Worm (Caenorhabditis elegans) whole organism, late embryonic: ENCODE data around the gene srx-113.

ENCODE experiments used
- C08G9.2 ChIP-seq: sonication (generic microtip); optimal IDR thresholded peaks from 2 replicates; lab custom pipeline; 2016; ENCODE audit warnings: mild to moderate bottlenecking, missing genetic modification characterization, moderate library complexity, missing compliant biosample characterization
- C38D4.7 ChIP-seq: fragments of 200-800 bp; sonication (Bioruptor generic); optimal IDR thresholded peaks from 2 replicates; lab custom pipeline; 2018; ENCODE audit warnings: mild to moderate bottlenecking, missing genetic modification characterization, moderate library complexity, missing compliant biosample characterization
- K09A11.1 ChIP-seq: sonication (generic microtip); optimal IDR thresholded peaks from 2 replicates; lab custom pipeline; 2017; ENCODE audit warnings: antibody characterized with exemption, mild to moderate bottlenecking, missing genetic modification characterization, missing compliant biosample characterization; ENCODE audit not compliant: insufficient read depth
- T23F11.4 ChIP-seq: fragments of 200-800 bp; sonication (Bioruptor generic); optimal IDR thresholded peaks from 2 replicates; lab custom pipeline; 2018; ENCODE audit warnings: mild to moderate bottlenecking, missing genetic modification characterization, missing compliant biosample characterization
- ama-1 ChIP-seq: fragments of 150-350 bp; optimal IDR thresholded peaks from 2 replicates; lab custom pipeline; 2014
- ceh-14 ChIP-seq: sonication (generic microtip); optimal IDR thresholded peaks from 2 replicates; lab custom pipeline; 2016; ENCODE audit warnings: missing genotype, missing genetic modification characterization, missing compliant biosample characterization
- ceh-18 ChIP-seq: sonication (generic microtip); optimal IDR thresholded peaks from 2 replicates; lab custom pipeline; 2016; ENCODE audit warnings: missing genetic modification characterization, missing compliant biosample characterization
- ceh-2 ChIP-seq: sonication (generic microtip); optimal IDR thresholded peaks from 2 replicates; lab custom pipeline; 2016; ENCODE audit warnings: missing genotype, missing genetic modification characterization, missing compliant biosample characterization
- ceh-22 ChIP-seq: sonication (generic microtip); optimal IDR thresholded peaks from 2 replicates; lab custom pipeline; 2017; ENCODE audit warnings: missing biosample characterization, missing genetic modification characterization
- ceh-24 ChIP-seq: sonication (generic microtip); optimal IDR thresholded peaks from 2 replicates; lab custom pipeline; 2016; ENCODE audit warnings: mild to moderate bottlenecking, missing genetic modification characterization, missing compliant biosample characterization
- ceh-30 ChIP-seq: fragments of 150-350 bp; optimal IDR thresholded peaks from 2 replicates; lab custom pipeline; 2014; ENCODE audit warnings: missing biosample characterization, missing genetic modification characterization
- ceh-31 ChIP-seq: sonication (generic microtip); optimal IDR thresholded peaks from 2 replicates; lab custom pipeline; 2016; ENCODE audit warnings: missing genetic modification characterization, missing compliant biosample characterization
- ceh-45 ChIP-seq: fragments of 200-800 bp; sonication (Bioruptor generic); IDR thresholded peaks from 2 replicates; pipeline ENCODE4 v1.3.6; 2022; ENCODE audit warnings: missing genetic modification reagents, missing genetic modification characterization, missing compliant biosample characterization
- ceh-9 ChIP-seq: sonication (generic microtip); optimal IDR thresholded peaks from 2 replicates; lab custom pipeline; 2016; ENCODE audit warnings: mild to moderate bottlenecking, missing genetic modification characterization, inconsistent platforms, missing compliant biosample characterization
- che-1 ChIP-seq: sonication (generic microtip); optimal IDR thresholded peaks from 2 replicates; lab custom pipeline; 2016; ENCODE audit warnings: mild to moderate bottlenecking, missing genetic modification characterization, missing compliant biosample characterization
- elt-2 ChIP-seq: sonication (generic microtip); optimal IDR thresholded peaks from 2 replicates; lab custom pipeline; 2016; ENCODE audit warnings: missing genetic modification reagents, missing genetic modification characterization, missing compliant biosample characterization
- ets-4 ChIP-seq: sonication (generic microtip); optimal IDR thresholded peaks from 2 replicates; lab custom pipeline; 2016; ENCODE audit warnings: missing genetic modification characterization, missing compliant biosample characterization
- eyg-1 ChIP-seq: sonication (generic microtip); optimal IDR thresholded peaks from 2 replicates; lab custom pipeline; 2016; ENCODE audit warnings: missing genotype, missing genetic modification characterization, missing compliant biosample characterization
- fkh-10 ChIP-seq: fragments of 150-350 bp; optimal IDR thresholded peaks from 2 replicates; lab custom pipeline; 2014; ENCODE audit warnings: missing biosample characterization, missing genetic modification reagents, missing genetic modification characterization
- fkh-6 ChIP-seq: sonication (generic microtip); optimal IDR thresholded peaks from 2 replicates; lab custom pipeline; 2016; ENCODE audit warnings: missing genetic modification characterization, missing compliant biosample characterization
- hlh-13 ChIP-seq: fragments of 200-800 bp; sonication (Bioruptor generic); optimal IDR thresholded peaks from 2 replicates; lab custom pipeline; 2018; ENCODE audit warnings: mild to moderate bottlenecking, missing genetic modification characterization, missing compliant biosample characterization
- hlh-30 ChIP-seq: sonication (generic microtip); optimal IDR thresholded peaks from 2 replicates; lab custom pipeline; 2017; ENCODE audit warnings: antibody characterized with exemption, missing genetic modification characterization, missing compliant biosample characterization; ENCODE audit not compliant: insufficient read depth
- hlh-6 ChIP-seq: sonication (generic microtip); optimal IDR thresholded peaks from 2 replicates; lab custom pipeline; 2016; ENCODE audit warnings: missing genotype, missing genetic modification characterization, missing compliant biosample characterization
- madf-2 ChIP-seq: sonication (generic microtip); optimal IDR thresholded peaks from 2 replicates; lab custom pipeline; 2017; ENCODE audit warnings: missing genetic modification characterization, missing compliant biosample characterization
- mec-3 ChIP-seq: sonication (generic microtip); optimal IDR thresholded peaks from 2 replicates; lab custom pipeline; 2016; ENCODE audit warnings: borderline replicate concordance, missing genetic modification characterization, missing compliant biosample characterization
- nfya-1 ChIP-seq: sonication (generic microtip); optimal IDR thresholded peaks from 2 replicates; lab custom pipeline; 2017; ENCODE audit warnings: missing genetic modification characterization, mild to moderate bottlenecking, missing compliant biosample characterization, antibody characterized with exemption, moderate library complexity
- nhr-11 ChIP-seq: fragments of 150-350 bp; optimal IDR thresholded peaks from 2 replicates; lab custom pipeline; 2014; ENCODE audit warnings: missing biosample characterization, missing genetic modification characterization
- nhr-232 ChIP-seq: sonication (generic microtip); optimal IDR thresholded peaks from 2 replicates; lab custom pipeline; 2016; ENCODE audit warnings: missing genetic modification characterization, missing compliant biosample characterization
- pat-9 ChIP-seq: fragments of 200-800 bp; sonication (Bioruptor generic); optimal IDR thresholded peaks from 2 replicates; lab custom pipeline; 2018; ENCODE audit warnings: mild to moderate bottlenecking, missing genetic modification characterization, moderate library complexity, missing compliant biosample characterization
- pax-1 ChIP-seq: fragments of 150-350 bp; optimal IDR thresholded peaks from 2 replicates; lab custom pipeline; 2014; ENCODE audit warnings: missing biosample characterization, missing genetic modification characterization
- pha-2 ChIP-seq: sonication (generic microtip); optimal IDR thresholded peaks from 2 replicates; lab custom pipeline; 2017; ENCODE audit warnings: mild to moderate bottlenecking, missing genetic modification characterization, missing compliant biosample characterization
- pqm-1 ChIP-seq: sonication (generic microtip); optimal IDR thresholded peaks from 2 replicates; lab custom pipeline; 2016; ENCODE audit warnings: missing genetic modification characterization, missing compliant biosample characterization
- ref-2 ChIP-seq: sonication (generic microtip); optimal IDR thresholded peaks from 2 replicates; lab custom pipeline; 2016; ENCODE audit warnings: missing genetic modification characterization, missing compliant biosample characterization
- rnt-1 ChIP-seq: sonication (generic microtip); optimal IDR thresholded peaks from 2 replicates; lab custom pipeline; 2016; ENCODE audit warnings: missing genetic modification characterization, missing compliant biosample characterization
- ttx-3 ChIP-seq: sonication (generic microtip); optimal IDR thresholded peaks from 2 replicates; lab custom pipeline; 2016; ENCODE audit warnings: missing genetic modification reagents, missing genetic modification characterization, missing compliant biosample characterization
- unc-3 ChIP-seq, 2 experiments: fragments of 200-800 bp in 1 of 2; sonication (Bioruptor generic) in 1 of 2; sonication (generic microtip) in 1 of 2; conservative IDR thresholded peaks in 1 of 2; optimal IDR thresholded peaks in 1 of 2; 2 replicates each; pipeline versions ENCODE4 v1.3.6 to Lab custom; 2016 to 2022; ENCODE audit warnings: missing compliant biosample characterization in 2 of 2, missing genetic modification characterization in 2 of 2, missing genetic modification reagents in 1 of 2
- unc-42 ChIP-seq: sonication (generic microtip); optimal IDR thresholded peaks from 2 replicates; lab custom pipeline; 2016; ENCODE audit warnings: missing genotype, missing genetic modification characterization, missing compliant biosample characterization
- ztf-16 ChIP-seq: sonication (generic microtip); optimal IDR thresholded peaks from 2 replicates; lab custom pipeline; 2017; ENCODE audit warnings: missing genetic modification characterization, missing compliant biosample characterization

srx-113 gene

ce11 chrV:12667926-12668325 lies 36.0 kb upstream of the srx-113 start, which contains the start of gene W05B10.4:
Gene W05B10.4, plus strand, starts transcription at chrV:12668226.
- TF ChIP-seq ceh-31 (tag; lab: Kevin White, UChicago) (no peak), T23F11.4 (no peak), fkh-6 (tag; lab: Kevin White, UChicago) (no peak), unc-42 (tag; lab: Kevin White, UChicago) (no peak), hlh-30 (no peak)
- TF ChIP-seq, all 69 proteins: peak for 0

- TF ChIP-seq C08G9.2: no peak
- no peak for TF ChIP-seq nfya-1 (tag; lab: Kevin White, UChicago)
- no peak for TF ChIP-seq ceh-2 (tag; lab: Kevin White, UChicago)
- TF ChIP-seq K09A11.1 (tag; lab: Kevin White, UChicago): no peak
- TF ChIP-seq ceh-24 (tag; lab: Kevin White, UChicago): no peak
- TF ChIP-seq che-1: no peak
- TF ChIP-seq pqm-1: no peak
- no peak for TF ChIP-seq hlh-6
- TF ChIP-seq fkh-6 (tag; lab: Kevin White, UChicago): no peak
- TF ChIP-seq madf-2 (tag; lab: Kevin White, UChicago): no peak
- no peak for TF ChIP-seq pha-2 (tag; lab: Kevin White, UChicago)
- TF ChIP-seq mec-3 (tag; lab: Kevin White, UChicago): no peak
- TF ChIP-seq ceh-22 (tag; lab: Kevin White, UChicago): no peak
- no peak for TF ChIP-seq ama-1 (lab: Kevin White, UChicago)
- TF ChIP-seq, all 69 proteins: peak for 0
Observed at ce11 chrV:12667397-12667796, 35.4 kb upstream of the srx-113 start.

ce11 chrV:12663386-12663785 lies 31.4 kb upstream of the srx-113 start:
- TF ChIP-seq ref-2 (tag; lab: Kevin White, UChicago): no peak
- no peak for TF ChIP-seq ceh-2 (tag; lab: Kevin White, UChicago)
- no peak for TF ChIP-seq ttx-3 (tag; lab: Kevin White, UChicago)
- TF ChIP-seq ceh-24 (tag; lab: Kevin White, UChicago): no peak
- TF ChIP-seq hlh-6: no peak
- TF ChIP-seq K09A11.1 (tag; lab: Kevin White, UChicago): no peak
- TF ChIP-seq eyg-1 (tag; lab: Kevin White, UChicago): no peak
- no peak for TF ChIP-seq fkh-10 (GFP tag; lab: Kevin White, UChicago)
- TF ChIP-seq ets-4 (tag; lab: Kevin White, UChicago): no peak
- TF ChIP-seq ceh-18 (tag; lab: Kevin White, UChicago): no peak
- no peak for TF ChIP-seq nhr-11 (tag; lab: Kevin White, UChicago)
- no peak for TF ChIP-seq ztf-16 (tag; lab: Kevin White, UChicago)
- no peak for TF ChIP-seq hlh-13 (GFP tag; lab: Kevin White, UChicago)
- TF ChIP-seq nhr-232 (tag; lab: Kevin White, UChicago): no peak
- TF ChIP-seq ceh-31 (tag; lab: Kevin White, UChicago): no peak
- no peak for TF ChIP-seq pax-1 (tag; lab: Kevin White, UChicago)
- TF ChIP-seq C38D4.7 (GFP tag; lab: Kevin White, UChicago): no peak
- no peak for TF ChIP-seq ceh-22 (tag; lab: Kevin White, UChicago)

ce11 chrV:12661619-12662018 lies 29.7 kb upstream of the srx-113 start, which contains the start of gene W05B10.3:
Gene W05B10.3, minus strand, starts transcription at chrV:12661719.
- TF ChIP-seq unc-3 (GFP tag; conservative IDR thresholded peaks at IDR 0.05; lab: Robert Waterston, UW) (no peak), unc-3 (tag; optimal IDR thresholded peaks at IDR 0.05; lab: Kevin White, UChicago) (no peak), mec-3 (tag; lab: Kevin White, UChicago) (no peak), ceh-30 (tag; lab: Kevin White, UChicago) (no peak)

- TF ChIP-seq rnt-1 (tag; lab: Kevin White, UChicago) (no peak), T23F11.4 (no peak), mec-3 (tag; lab: Kevin White, UChicago) (no peak), ceh-30 (tag; lab: Kevin White, UChicago) (no peak), ceh-9 (no peak), hlh-6 (no peak), ceh-14 (tag; lab: Kevin White, UChicago) (no peak), elt-2 (tag; lab: Kevin White, UChicago) (no peak), pat-9 (tag; lab: Kevin White, UChicago) (no peak), K09A11.1 (tag; lab: Kevin White, UChicago) (no peak), pax-1 (tag; lab: Kevin White, UChicago) (no peak), ceh-2 (tag; lab: Kevin White, UChicago) (no peak), ceh-45 (no peak), pha-2 (tag; lab: Kevin White, UChicago) (no peak)
Observed at ce11 chrV:12660280-12660818, 28.4 kb upstream of the srx-113 start, which contains the start of gene his-74. Gene his-74, minus strand, starts transcription at chrV:12660330.
